Fruit fly (Drosophila melanogaster) Kc167 (cell line): ENCODE results near the gene pkaap.

ENCODE experiments used
- Myc ChIP-seq: fragments of >200 bp; optimal IDR thresholded peaks from 2 replicates; lab custom pipeline; 2017; ENCODE audit warnings: missing external identifiers
- Sin3A ChIP-seq: fragments of >200 bp; optimal IDR thresholded peaks from 2 replicates; lab custom pipeline; 2018; ENCODE audit warnings: missing external identifiers
- h ChIP-seq: fragments of >200 bp; optimal IDR thresholded peaks from 3 replicates; lab custom pipeline; 2018; ENCODE audit warnings: missing external identifiers
- insv ChIP-seq: fragments of >200 bp; optimal IDR thresholded peaks from 3 replicates; lab custom pipeline; 2018; ENCODE audit warnings: missing external identifiers
- psq ChIP-seq: fragments of >200 bp; optimal IDR thresholded peaks from 2 replicates; lab custom pipeline; 2017; ENCODE audit warnings: missing external identifiers
- ttk ChIP-seq: sonication (Bioruptor generic); optimal IDR thresholded peaks from 2 replicates; lab custom pipeline; 2017; ENCODE audit warnings: missing external identifiers

DNA sequence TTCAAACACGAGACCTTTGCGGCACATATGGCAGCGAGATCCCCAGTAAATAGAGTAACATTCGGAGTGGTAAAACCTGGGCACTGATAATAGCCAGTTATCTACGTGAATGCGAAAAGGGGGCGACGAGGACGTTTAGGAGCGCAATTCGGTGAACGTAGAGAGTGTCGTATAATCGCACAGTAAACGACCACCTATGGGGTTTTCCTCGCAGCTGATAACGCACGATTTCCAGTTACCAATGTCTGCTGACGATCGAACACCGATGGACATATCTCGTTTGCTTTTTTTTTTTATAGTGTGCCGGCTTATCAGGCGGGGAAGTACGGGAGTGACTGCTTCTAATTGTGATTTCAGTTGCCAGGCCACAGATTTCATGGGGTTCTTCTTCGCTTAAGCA is 31.7 kb downstream of the pkaap start:
- no peak for TF ChIP-seq h (lab: Kevin White, UChicago)
- no peak for TF ChIP-seq ttk (lab: Kevin White, UChicago)
- TF ChIP-seq Sin3A (lab: Kevin White, UChicago): no peak
- no peak for TF ChIP-seq psq (lab: Kevin White, UChicago)
- no peak for TF ChIP-seq Myc
- TF ChIP-seq insv: no peak
